Fruit fly (Drosophila melanogaster) whole organism, embryonic: ENCODE results near the gene udt.

Experiments used
- Atf3 ChIP-seq: fragments of 200-800 bp; sonication (Bioruptor generic); optimal IDR thresholded peaks from 3 replicates; lab custom pipeline; 2016; ENCODE audit warnings: missing biosample characterization, missing genetic modification characterization
- CG10274 ChIP-seq: fragments of 200-800 bp; sonication (Bioruptor generic); optimal IDR thresholded peaks from 3 replicates; lab custom pipeline; 2017; ENCODE audit warnings: missing biosample characterization, mild to moderate bottlenecking, missing genetic modification characterization
- CG10543 ChIP-seq: fragments of 200-800 bp; sonication (Bioruptor generic); optimal IDR thresholded peaks from 3 replicates; lab custom pipeline; 2017; ENCODE audit warnings: missing biosample characterization, mild to moderate bottlenecking, missing genetic modification characterization, moderate library complexity
- CG11085 ChIP-seq: fragments of 200-800 bp; sonication (Bioruptor generic); IDR thresholded peaks from 2 replicates; pipeline ENCODE4 v1.3.6; 2022; ENCODE audit warnings: missing biosample characterization, missing genetic modification characterization
- CG12071 ChIP-seq: fragments of 200-800 bp; sonication (Bioruptor generic); optimal IDR thresholded peaks from 3 replicates; lab custom pipeline; 2018; ENCODE audit warnings: missing biosample characterization, mild to moderate bottlenecking, missing genetic modification characterization
- CG12659 ChIP-seq: fragments of 200-800 bp; sonication (Bioruptor generic); optimal IDR thresholded peaks from 3 replicates; lab custom pipeline; 2017; ENCODE audit warnings: mild to moderate bottlenecking, missing biosample characterization, missing genetic modification reagents, missing genetic modification characterization
- CG15073 ChIP-seq: fragments of 200-800 bp; sonication (Bioruptor generic); optimal IDR thresholded peaks from 2 replicates; lab custom pipeline; 2016; ENCODE audit warnings: missing biosample characterization, missing genetic modification characterization
- CG1602 ChIP-seq: fragments of 200-800 bp; sonication (Bioruptor generic); optimal IDR thresholded peaks from 3 replicates; lab custom pipeline; 2016; ENCODE audit warnings: missing biosample characterization, missing genetic modification characterization
- CG18011 ChIP-seq: fragments of 200-800 bp; sonication (Bioruptor generic); optimal IDR thresholded peaks from 2 replicates; lab custom pipeline; 2017; ENCODE audit warnings: missing biosample characterization, missing genetic modification characterization, mild to moderate bottlenecking, moderate library complexity, missing genotype
- CG1832 ChIP-seq: fragments of 200-800 bp; sonication (Bioruptor generic); optimal IDR thresholded peaks from 2 replicates; lab custom pipeline; 2017; ENCODE audit warnings: missing biosample characterization, mild to moderate bottlenecking, missing genetic modification characterization, inconsistent platforms
- CG3065 ChIP-seq: fragments of 200-800 bp; sonication (Bioruptor generic); optimal IDR thresholded peaks from 2 replicates; lab custom pipeline; 2016; ENCODE audit warnings: missing biosample characterization, missing genetic modification characterization
- CG4282 ChIP-seq: fragments of 200-800 bp; sonication (Bioruptor generic); optimal IDR thresholded peaks from 2 replicates; lab custom pipeline; 2016; ENCODE audit warnings: missing biosample characterization, missing genetic modification characterization
- CG4328 ChIP-seq: fragments of 200-800 bp; sonication (Bioruptor generic); optimal IDR thresholded peaks from 3 replicates; lab custom pipeline; 2017; ENCODE audit warnings: missing biosample characterization, missing genetic modification reagents, missing genetic modification characterization
- CG43689 ChIP-seq: fragments of 200-800 bp; sonication (Bioruptor generic); IDR thresholded peaks from 2 replicates; pipeline ENCODE4 v1.3.6; 2022; ENCODE audit warnings: missing biosample characterization, missing genetic modification characterization
- CG4820 ChIP-seq: fragments of 200-800 bp; sonication (Bioruptor generic); optimal IDR thresholded peaks from 3 replicates; lab custom pipeline; 2016; ENCODE audit warnings: missing biosample characterization, missing genetic modification characterization
- CG7745 ChIP-seq: fragments of 200-800 bp; sonication (Bioruptor generic); optimal IDR thresholded peaks from 2 replicates; lab custom pipeline; 2018; ENCODE audit warnings: missing biosample characterization, mild to moderate bottlenecking, missing genetic modification characterization, moderate library complexity
- CG8290 ChIP-seq, 3 experiments: fragments of 200-800 bp; sonication (Bioruptor generic); optimal IDR thresholded peaks; 2 replicates each; lab custom pipeline; 2016 to 2019; ENCODE audit warnings: missing biosample characterization in 3 of 3, missing genetic modification characterization in 3 of 3, mild to moderate bottlenecking in 2 of 3, moderate library complexity in 1 of 3
- Chrac-16 ChIP-seq: fragments of 200-800 bp; sonication (Bioruptor generic); optimal IDR thresholded peaks from 3 replicates; lab custom pipeline; 2016; ENCODE audit warnings: missing biosample characterization, missing genetic modification characterization
- Dip2 ChIP-seq: fragments of 200-800 bp; sonication (Bioruptor generic); IDR thresholded peaks from 2 replicates; pipeline ENCODE4 v1.3.6; 2022; ENCODE audit warnings: missing biosample characterization, missing genetic modification characterization
- HmgZ ChIP-seq: fragments of 200-800 bp; sonication (Bioruptor generic); optimal IDR thresholded peaks from 2 replicates; lab custom pipeline; 2018; ENCODE audit warnings: missing biosample characterization, mild to moderate bottlenecking, missing genetic modification characterization
- Hr39 ChIP-seq: fragments of >200 bp; optimal IDR thresholded peaks from 2 replicates; lab custom pipeline; 2017
- Meics ChIP-seq: fragments of 200-800 bp; sonication (Bioruptor generic); optimal IDR thresholded peaks from 2 replicates; lab custom pipeline; 2017; ENCODE audit warnings: missing biosample characterization, mild to moderate bottlenecking, missing genetic modification characterization
- Mes4 ChIP-seq: fragments of 200-800 bp; sonication (Bioruptor generic); optimal IDR thresholded peaks from 2 replicates; lab custom pipeline; 2016; ENCODE audit warnings: missing biosample characterization, missing genetic modification characterization
- Myb ChIP-seq: fragments of 200-800 bp; sonication (Bioruptor generic); optimal IDR thresholded peaks from 2 replicates; lab custom pipeline; 2016; ENCODE audit warnings: missing biosample characterization, missing genetic modification characterization
- NK7.1 ChIP-seq: fragments of 200-800 bp; sonication (Bioruptor generic); optimal IDR thresholded peaks from 3 replicates; lab custom pipeline; 2016; ENCODE audit warnings: missing biosample characterization, missing genetic modification characterization
- Nf-YB ChIP-seq: fragments of 200-800 bp; sonication (Bioruptor generic); optimal IDR thresholded peaks from 3 replicates; lab custom pipeline; 2019; ENCODE audit warnings: missing biosample characterization, mild to moderate bottlenecking, missing genetic modification characterization, moderate library complexity
- Oli ChIP-seq: fragments of 200-800 bp; sonication (Bioruptor generic); optimal IDR thresholded peaks from 2 replicates; lab custom pipeline; 2018; ENCODE audit warnings: missing biosample characterization, mild to moderate bottlenecking, missing genetic modification characterization, moderate library complexity
- PHDP ChIP-seq: fragments of 200-800 bp; sonication (Bioruptor generic); optimal IDR thresholded peaks from 3 replicates; lab custom pipeline; 2018; ENCODE audit warnings: missing biosample characterization, mild to moderate bottlenecking, missing genetic modification characterization, moderate library complexity
- Sox100B ChIP-seq: fragments of 200-800 bp; sonication (Bioruptor generic); optimal IDR thresholded peaks from 3 replicates; lab custom pipeline; 2018; ENCODE audit warnings: missing biosample characterization, mild to moderate bottlenecking, missing genetic modification characterization
- Ssrp ChIP-seq: fragments of 200-800 bp; sonication (Bioruptor generic); optimal IDR thresholded peaks from 2 replicates; lab custom pipeline; 2018; ENCODE audit warnings: missing biosample characterization, mild to moderate bottlenecking, missing genetic modification characterization, moderate library complexity
- TFAM ChIP-seq: fragments of 200-800 bp; sonication (Bioruptor generic); optimal IDR thresholded peaks from 2 replicates; lab custom pipeline; 2017; ENCODE audit warnings: missing biosample characterization, missing genetic modification characterization, inconsistent platforms
- Tbp ChIP-seq: fragments of >200 bp; optimal IDR thresholded peaks from 2 replicates; lab custom pipeline; 2018; ENCODE audit warnings: missing biosample characterization, missing genetic modification characterization
- ato ChIP-seq: fragments of 200-800 bp; sonication (Bioruptor generic); IDR thresholded peaks from 2 replicates; pipeline ENCODE4 v1.3.6; 2022; ENCODE audit warnings: missing biosample characterization, missing genetic modification characterization; ENCODE audit not compliant: partially characterized antibody
- bowl ChIP-seq: fragments of 200-800 bp; sonication (Bioruptor generic); IDR thresholded peaks from 2 replicates; pipeline ENCODE4 v1.3.6; 2022; ENCODE audit warnings: missing biosample characterization, missing genetic modification characterization
- dan ChIP-seq: fragments of 200-800 bp; sonication (Bioruptor generic); IDR thresholded peaks from 2 replicates; pipeline ENCODE4 v1.3.6; 2022; ENCODE audit warnings: missing biosample characterization, missing genetic modification characterization
- dmrt99B ChIP-seq: fragments of 200-800 bp; sonication (Bioruptor generic); optimal IDR thresholded peaks from 2 replicates; lab custom pipeline; 2018; ENCODE audit warnings: missing biosample characterization, mild to moderate bottlenecking, missing genetic modification characterization, moderate library complexity
- eyg ChIP-seq: fragments of 200-800 bp; sonication (Bioruptor generic); optimal IDR thresholded peaks from 3 replicates; lab custom pipeline; 2016; ENCODE audit warnings: missing biosample characterization, missing genetic modification characterization
- fu2 ChIP-seq: fragments of 200-800 bp; sonication (Bioruptor generic); optimal IDR thresholded peaks from 2 replicates; lab custom pipeline; 2016; ENCODE audit warnings: missing biosample characterization, missing genetic modification characterization
- gcm2 ChIP-seq: fragments of 200-800 bp; sonication (Bioruptor generic); optimal IDR thresholded peaks from 2 replicates; lab custom pipeline; 2016; ENCODE audit warnings: missing biosample characterization, missing genetic modification characterization
- kah ChIP-seq: fragments of 200-800 bp; sonication (Bioruptor generic); optimal IDR thresholded peaks from 2 replicates; lab custom pipeline; 2018; ENCODE audit warnings: missing biosample characterization, mild to moderate bottlenecking, missing genetic modification characterization
- nerfin-2 ChIP-seq: fragments of 200-800 bp; sonication (Bioruptor generic); IDR thresholded peaks from 2 replicates; pipeline ENCODE4 v1.3.6; 2022; ENCODE audit warnings: missing biosample characterization, missing genetic modification characterization; ENCODE audit not compliant: partially characterized antibody
- pita ChIP-seq: fragments of 200-800 bp; sonication (Bioruptor generic); optimal IDR thresholded peaks from 2 replicates; lab custom pipeline; 2017; ENCODE audit warnings: missing biosample characterization, mild to moderate bottlenecking, missing genetic modification characterization
- pzg ChIP-seq: fragments of 200-800 bp; sonication (Bioruptor generic); optimal IDR thresholded peaks from 3 replicates; lab custom pipeline; 2018; ENCODE audit warnings: missing biosample characterization, mild to moderate bottlenecking, missing genetic modification characterization, moderate library complexity
- ranshi ChIP-seq: fragments of 200-800 bp; sonication (Bioruptor generic); IDR thresholded peaks from 2 replicates; pipeline ENCODE4 v1.3.6; 2022; ENCODE audit warnings: missing biosample characterization, missing genetic modification characterization
- sc ChIP-seq, 3 experiments: fragments of >200 bp in 2 of 3; fragments of 200-800 bp in 1 of 3; sonication (Bioruptor generic) in 1 of 3; optimal IDR thresholded peaks; 2 replicates in 2 of 3; 3 replicates in 1 of 3; lab custom pipeline; 2017; ENCODE audit warnings: mild to moderate bottlenecking in 1 of 3, missing biosample characterization in 1 of 3, missing genetic modification characterization in 1 of 3, missing genetic modification reagents in 1 of 3
- shn ChIP-seq: fragments of 200-800 bp; sonication (Bioruptor generic); optimal IDR thresholded peaks from 3 replicates; lab custom pipeline; 2016; ENCODE audit warnings: missing biosample characterization, missing genetic modification characterization
- tup ChIP-seq: fragments of 200-800 bp; sonication (Bioruptor generic); optimal IDR thresholded peaks from 2 replicates; lab custom pipeline; 2016; ENCODE audit warnings: missing biosample characterization, mild to moderate bottlenecking, missing genetic modification characterization, moderate library complexity
- tx ChIP-seq: fragments of 200-800 bp; sonication (Bioruptor generic); optimal IDR thresholded peaks from 2 replicates; lab custom pipeline; 2016; ENCODE audit warnings: missing biosample characterization, missing genetic modification characterization
- zfh2 ChIP-seq: fragments of 200-800 bp; sonication (Bioruptor generic); optimal IDR thresholded peaks from 2 replicates; lab custom pipeline; 2016; ENCODE audit warnings: missing biosample characterization, missing genetic modification characterization

Gene udt

dm6 chr3R:23757912-23758607 lies 5.0 kb downstream of the udt start, which contains the start of the genes PTPMT1 and Hrd3 (continued):
- no peak for TF ChIP-seq CG7745 (tag; lab: Kevin White, UChicago)
- TF ChIP-seq CG1602: peak; percentile 99
- peak; percentile 99 for TF ChIP-seq CG10543
- no peak for TF ChIP-seq ato
- TF ChIP-seq CG1832 (GFP tag; lab: Kevin White, UChicago): no peak
- peak; percentile 94 for TF ChIP-seq eyg
- TF ChIP-seq zfh2 (GFP tag; lab: Kevin White, UChicago): peak; percentile 99
- peak; percentile 93 for TF ChIP-seq kah (GFP tag; lab: Kevin White, UChicago)
- TF ChIP-seq tx: peak; percentile 97
- TF ChIP-seq fu2 (GFP tag; lab: Kevin White, UChicago): peak; percentile 96
- TF ChIP-seq CG12071: peak; percentile 91
- peak; percentile 92 for TF ChIP-seq CG18011 (GFP tag; lab: Kevin White, UChicago)
- peak; percentile 96; the same call in 1 of the 2 replicates for TF ChIP-seq ranshi
- TF ChIP-seq pita (GFP tag; lab: Kevin White, UChicago): no peak
- peak; percentile 99 for TF ChIP-seq Ssrp (tag; lab: Kevin White, UChicago)
- TF ChIP-seq dmrt99B (tag; lab: Kevin White, UChicago): peak; percentile 99
- TF ChIP-seq shn: peak; percentile 97
- peak; percentile 96 for TF ChIP-seq CG3065 (GFP tag; lab: Kevin White, UChicago)
- peak; percentile 90 for TF ChIP-seq CG4282 (GFP tag; lab: Kevin White, UChicago)
- TF ChIP-seq Nf-YB: peak; percentile 89
- TF ChIP-seq Myb (GFP tag; lab: Kevin White, UChicago): peak; percentile 88
- TF ChIP-seq PHDP (tag; lab: Kevin White, UChicago): peak; percentile 98
- peak; percentile 96 for TF ChIP-seq Mes4
- peak; percentile 82 for TF ChIP-seq CG43689
- TF ChIP-seq CG12659 (GFP tag; lab: Kevin White, UChicago): peak; percentile 100
- TF ChIP-seq tup (GFP tag; lab: Kevin White, UChicago): peak; percentile 95
- peak; percentile 99 for TF ChIP-seq CG4328 (GFP tag; lab: Kevin White, UChicago)
- peak; percentile 93 for TF ChIP-seq CG11085
- TF ChIP-seq NK7.1: peak; percentile 95
- no peak for TF ChIP-seq Hr39 (lab: Kevin White, UChicago)
- TF ChIP-seq Chrac-16: peak; percentile 98
- peak; percentile 89 for TF ChIP-seq CG15073 (GFP tag; lab: Kevin White, UChicago)
- peak; percentile 70 for TF ChIP-seq Dip2 (GFP tag; lab: Robert Waterston, UW)
- TF ChIP-seq Tbp: no peak
- TF ChIP-seq pzg (GFP tag; lab: Kevin White, UChicago): peak; percentile 44
- TF ChIP-seq bowl (GFP tag; lab: Robert Waterston, UW): peak; percentile 75; the same call in 1 of the 2 replicates
- TF ChIP-seq Oli: peak; percentile 99
- peak; percentile 94 for TF ChIP-seq CG10274
- TF ChIP-seq nerfin-2 (GFP tag; lab: Robert Waterston, UW): no peak
- TF ChIP-seq Atf3 (GFP tag; lab: Kevin White, UChicago): peak; percentile 96
- TF ChIP-seq CG8290 (GFP tag; optimal IDR thresholded peaks at IDR 0.05; lab: Kevin White, UChicago): peak; percentile 95
- peak; percentile 85 to 96 for TF ChIP-seq CG8290 (tag; optimal IDR thresholded peaks at IDR 0.05; lab: Kevin White, UChicago)
- TF ChIP-seq Meics (GFP tag; lab: Kevin White, UChicago): peak; percentile 99
- TF ChIP-seq CG4820 (GFP tag; lab: Kevin White, UChicago): peak; percentile 98
- no peak for TF ChIP-seq sc (optimal IDR thresholded peaks at IDR 0.05; lab: Kevin White, UChicago)
- peak; percentile 99 for TF ChIP-seq sc (GFP tag; optimal IDR thresholded peaks at IDR 0.05; lab: Kevin White, UChicago)
- peak; percentile 88 for TF ChIP-seq TFAM
- peak; percentile 89 for TF ChIP-seq dan (GFP tag; lab: Robert Waterston, UW)
- peak; percentile 100 for TF ChIP-seq Sox100B
- TF ChIP-seq HmgZ (tag; lab: Kevin White, UChicago): peak; percentile 98
- peak; percentile 95 for TF ChIP-seq gcm2 (GFP tag; lab: Kevin White, UChicago)
